Fruit fly (Drosophila melanogaster) whole organism, larva: ENCODE results near the gene Lcp65Ae.
"Not testable (repeated sequence)": the region's sequence is repeated elsewhere in the genome, so short reads cannot be mapped to it uniquely, and the experiment has no call there.

ENCODE experiments used
- noc ChIP-seq: fragments of 200-800 bp; sonication (Bioruptor generic); optimal IDR thresholded peaks from 3 replicates; lab custom pipeline; 2019; ENCODE audit warnings: missing biosample characterization, mild to moderate bottlenecking, missing genetic modification characterization, moderate library complexity

Gene Lcp65Ae

dm6 chr3L:6146374-6146773 is 8.5 kb upstream of the Lcp65Ae start, which contains the start of gene Lcp65Ab2:
Lcp65Ab2 (plus strand) TSS chr3L:6146674.
- not testable (repeated sequence) for TF ChIP-seq noc (tag; lab: Kevin White, UChicago)

- no peak for TF ChIP-seq noc (tag; lab: Kevin White, UChicago)
Measured at dm6 chr3L:6144769-6145220, 6.9 kb upstream of the Lcp65Ae start, which contains the start of gene Lcp65Ac. Lcp65Ac (plus strand) TSS chr3L:6144819.

dm6 chr3L:6143188-6143755 is 5.4 kb upstream of the Lcp65Ae start, which contains the start of gene Lcp65Ad:
Lcp65Ad (plus strand) TSS chr3L:6143395.
- TF ChIP-seq noc (tag; lab: Kevin White, UChicago): no peak

dm6 chr3L:6142313-6142712 is 4.4 kb upstream of the Lcp65Ae start, which contains the start of gene Cpr65Aw:
Cpr65Aw (minus strand) TSS chr3L:6142413.
- no peak for TF ChIP-seq noc (tag; lab: Kevin White, UChicago)

- TF ChIP-seq noc (tag; lab: Kevin White, UChicago): no peak
Measured at dm6 chr3L:6141538-6141937, 3.6 kb upstream of the Lcp65Ae start.

- TF ChIP-seq noc (tag; lab: Kevin White, UChicago): no peak
Measured at dm6 chr3L:6140771-6141472, 3.0 kb upstream of the Lcp65Ae start.

- TF ChIP-seq noc (tag; lab: Kevin White, UChicago): no peak
Measured at dm6 chr3L:6139924-6140574, 2.1 kb upstream of the Lcp65Ae start, which contains the start of gene Cpr65Av. Cpr65Av (minus strand) TSS chr3L:6139974.

dm6 chr3L:6138586-6138985 is 668 bp upstream of the Lcp65Ae start:
- TF ChIP-seq noc (tag; lab: Kevin White, UChicago): no peak

dm6 chr3L:6136691-6137090 is 1.2 kb downstream of the Lcp65Ae start, which contains the start of gene Lcp65Af:
Lcp65Af (minus strand) TSS chr3L:6136791.
- no peak for TF ChIP-seq noc (tag; lab: Kevin White, UChicago)

- no peak for TF ChIP-seq noc (tag; lab: Kevin White, UChicago)
Measured at dm6 chr3L:6135174-6135573, 2.7 kb downstream of the Lcp65Ae start, which contains the start of gene Lcp65Ag1. Lcp65Ag1 (minus strand) TSS chr3L:6135274.

dm6 chr3L:6133546-6133945 is 4.4 kb downstream of the Lcp65Ae start, which contains the start of gene Lcp65Ag2:
Lcp65Ag2 (minus strand) TSS chr3L:6133593.
- no peak for TF ChIP-seq noc (tag; lab: Kevin White, UChicago)

- TF ChIP-seq noc (tag; lab: Kevin White, UChicago): no peak
Measured at dm6 chr3L:6132009-6132408, 5.9 kb downstream of the Lcp65Ae start, which contains the start of gene Cpr65Au. Cpr65Au (minus strand) TSS chr3L:6132109.

- no peak for TF ChIP-seq noc (tag; lab: Kevin White, UChicago)
Measured at dm6 chr3L:6130944-6131343, 7.0 kb downstream of the Lcp65Ae start, which contains the start of gene Lcp65Ag3. Lcp65Ag3 (minus strand) TSS chr3L:6130989.

dm6 chr3L:6129591-6129990 is 8.3 kb downstream of the Lcp65Ae start:
- no peak for TF ChIP-seq noc (tag; lab: Kevin White, UChicago)

- no peak for TF ChIP-seq noc (tag; lab: Kevin White, UChicago)
Measured at dm6 chr3L:6125409-6125689, 12.6 kb downstream of the Lcp65Ae start.
